Worm (Caenorhabditis elegans): ENCODE measurements around the gene R166.2.
A peak's percentile ranks its signal among the peaks of the same experiment; 100 is the strongest.

The R166.2 gene

DNA sequence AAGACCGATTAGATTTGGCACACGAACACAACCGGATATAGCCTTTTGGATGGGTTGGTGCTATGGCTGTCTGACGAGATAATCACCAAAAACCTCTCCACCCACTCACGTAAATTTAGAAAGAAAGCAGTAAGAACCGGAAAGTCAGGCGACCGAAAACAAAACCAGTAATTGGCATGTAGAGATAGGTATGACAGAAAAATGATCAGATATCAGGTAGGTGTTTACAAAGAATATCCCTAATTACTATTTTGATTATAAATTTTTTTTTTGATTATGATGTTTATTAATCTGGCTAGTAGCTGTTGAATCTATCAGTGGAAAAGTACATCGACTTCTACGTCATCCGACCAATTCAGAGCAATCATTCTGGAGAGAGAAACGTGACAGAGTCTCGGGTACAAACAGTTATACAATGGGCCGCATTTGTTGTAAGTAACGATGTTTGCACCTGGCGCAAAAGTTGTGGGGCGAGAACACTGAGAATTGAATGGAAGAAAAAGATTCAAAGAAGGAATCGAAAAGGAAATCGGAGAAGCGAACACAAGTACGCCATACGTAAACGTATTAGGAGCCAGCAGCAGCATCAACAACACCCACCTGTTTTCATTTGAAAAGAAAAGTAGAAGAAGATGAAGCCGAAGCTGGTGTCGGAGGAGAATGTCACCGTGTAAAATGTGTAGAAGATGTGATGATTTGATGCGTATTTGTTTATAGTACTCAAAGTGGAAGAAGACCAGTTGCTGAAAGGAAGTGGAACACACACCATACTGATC, 13.6 kb upstream of the R166.2 start (continued):
- TF ChIP-seq lin-1 (GFP tag; IDR thresholded peaks at IDR 0.05) (no peak), F10B5.3 (tag; optimal IDR thresholded peaks at IDR 0.05) (no peak), hlh-30 (tag; optimal IDR thresholded peaks at IDR 0.05; ENCODE audit: insufficient read depth) (peak; percentile 14), nhr-76 (tag; optimal IDR thresholded peaks at IDR 0.05) (no peak), zip-11 (GFP tag; IDR thresholded peaks at IDR 0.05) (no peak), nhr-25 (tag; optimal IDR thresholded peaks at IDR 0.05; ENCODE audit: borderline replicate concordance, insufficient read depth) (no peak), ceh-32 (tag; optimal IDR thresholded peaks at IDR 0.05; ENCODE audit: poor library complexity) (no peak), egl-27 (tag; optimal IDR thresholded peaks at IDR 0.05) (no peak), daf-12 (tag; optimal IDR thresholded peaks at IDR 0.05) (no peak), saeg-2 (GFP tag; IDR thresholded peaks at IDR 0.05) (no peak), ama-1 (optimal IDR thresholded peaks at IDR 0.05) (peak; percentile 79), set-16 (GFP tag; IDR thresholded peaks at IDR 0.05) (no peak), lin-39 (tag; optimal IDR thresholded peaks at IDR 0.05) (no peak), T20F7.1 (GFP tag; optimal IDR thresholded peaks at IDR 0.05) (no peak), ceh-28 (tag; optimal IDR thresholded peaks at IDR 0.05) (no peak)

DNA sequence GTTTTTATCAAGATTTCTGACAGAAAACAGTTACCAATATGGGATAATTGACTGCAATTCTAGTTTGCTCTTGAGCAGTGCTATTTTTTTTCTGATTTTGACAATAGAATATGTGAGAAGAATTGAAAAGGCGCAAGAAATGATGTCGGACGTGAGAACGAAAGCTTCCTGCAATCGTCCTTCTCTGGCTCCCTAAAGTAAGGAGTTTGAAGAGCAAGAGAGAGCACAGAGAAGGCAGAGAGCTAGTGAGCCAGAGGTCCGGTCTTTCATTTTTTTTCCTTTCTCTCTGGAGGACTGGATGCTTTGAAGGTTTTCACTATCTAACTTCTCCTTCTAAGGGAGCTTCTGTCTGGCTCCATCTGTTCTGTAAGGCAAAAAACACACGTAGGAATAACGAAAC, 12.7 kb upstream of the R166.2 start:
- TF ChIP-seq lsy-2 (tag; optimal IDR thresholded peaks at IDR 0.05) (peak in 1 of 2 experiments; percentile 27), aha-1 (tag) (peak; percentile 98), lin-15B (tag; optimal IDR thresholded peaks at IDR 0.05) (no peak), nhr-76 (tag; optimal IDR thresholded peaks at IDR 0.05) (no peak), daf-16 (GFP tag; optimal IDR thresholded peaks at IDR 0.05) (no peak), daf-16 (tag; optimal IDR thresholded peaks at IDR 0.05) (peak; percentile 16), mdt-29 (GFP tag; IDR thresholded peaks at IDR 0.05) (0 out of 2 replicates have a peak, but pooled peaks have one; percentile 36), set-16 (GFP tag; IDR thresholded peaks at IDR 0.05) (peak; percentile 37; the same call in 1 of the 2 replicates), unc-62 (GFP tag; optimal IDR thresholded peaks at IDR 0.05 in 1 of 2) (peak in 1 of 2 experiments; percentile 84), unc-62 (tag; optimal IDR thresholded peaks at IDR 0.05) (no peak), ama-1 (optimal IDR thresholded peaks at IDR 0.05) (peak; percentile 73), snpc-1.2 (GFP tag; IDR thresholded peaks at IDR 0.05) (0 out of 2 replicates have a peak, but pooled peaks have one; percentile 7)

DNA sequence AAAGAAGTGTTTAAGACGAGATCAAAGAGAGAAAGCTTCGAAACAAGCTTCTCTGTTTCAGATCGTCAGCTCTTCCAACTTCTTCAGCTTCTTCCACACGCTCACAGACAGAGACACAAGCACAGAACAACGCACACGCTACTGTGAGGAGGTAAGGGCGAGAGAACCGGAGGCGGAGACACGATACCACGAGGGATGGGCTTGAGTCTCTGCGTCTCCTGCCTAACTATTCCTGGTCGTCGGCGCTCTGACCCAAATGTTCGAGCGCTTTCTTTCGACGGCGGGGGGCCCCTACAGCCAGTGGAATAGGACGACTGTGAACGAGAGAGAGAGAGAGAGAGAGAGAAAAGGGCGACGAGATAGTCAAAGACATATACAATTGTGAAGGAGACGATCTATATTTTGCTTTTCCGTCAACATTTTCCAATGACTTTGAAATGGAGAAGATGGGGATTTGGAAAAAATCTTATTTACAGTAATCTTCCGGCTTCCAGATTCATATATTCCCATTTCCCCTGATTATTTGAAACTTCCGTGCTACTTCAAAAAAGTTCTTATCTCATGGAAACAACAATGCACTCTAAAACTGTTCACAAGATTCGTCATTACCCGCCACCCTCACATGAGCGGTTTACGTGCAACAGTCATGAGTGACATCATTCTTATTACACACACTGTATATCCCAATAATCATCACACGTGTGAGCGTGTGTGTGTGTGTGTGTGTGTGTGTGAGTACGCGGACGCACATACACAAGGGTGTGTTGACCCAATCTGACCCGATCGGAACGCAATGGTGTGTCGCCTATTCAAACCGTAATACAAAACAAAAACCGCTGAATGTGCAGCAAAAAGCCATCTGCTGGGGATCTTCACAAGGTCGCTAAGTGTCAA, 11.6 kb upstream of the R166.2 start:
- TF ChIP-seq nhr-6 (tag; optimal IDR thresholded peaks at IDR 0.05) (peak; percentile 57), dmd-9 (GFP tag; IDR thresholded peaks at IDR 0.05) (0 out of 2 replicates have a peak, but pooled peaks have one; percentile 59), ceh-62 (tag; optimal IDR thresholded peaks at IDR 0.05) (no peak), duxl-1 (tag; optimal IDR thresholded peaks at IDR 0.05; ENCODE audit: poor library complexity) (peak; percentile 4), mdl-1 (tag; optimal IDR thresholded peaks at IDR 0.05) (peak; percentile 89 to 95), hif-1 (tag; optimal IDR thresholded peaks at IDR 0.05) (peak; percentile 36 to 92), tag-97 (GFP tag; IDR thresholded peaks at IDR 0.05) (no peak), dve-1 (tag; optimal IDR thresholded peaks at IDR 0.05; ENCODE audit: insufficient read depth) (peak; percentile 71), zip-11 (GFP tag; IDR thresholded peaks at IDR 0.05) (no peak), mes-2 (tag; optimal IDR thresholded peaks at IDR 0.05; ENCODE audit: poor library complexity, severe bottlenecking) (peak; percentile 78), gei-8 (GFP tag; optimal IDR thresholded peaks at IDR 0.05) (no peak), daf-8 (GFP tag; IDR thresholded peaks at IDR 0.05) (no peak), ceh-32 (tag; optimal IDR thresholded peaks at IDR 0.05; ENCODE audit: poor library complexity) (no peak), nhr-25 (tag; optimal IDR thresholded peaks at IDR 0.05; ENCODE audit: borderline replicate concordance, insufficient read depth) (peak; percentile 51), lin-15B (tag; optimal IDR thresholded peaks at IDR 0.05) (no peak), lir-3 (tag; optimal IDR thresholded peaks at IDR 0.05) (no peak), Y48G9A.11 (GFP tag; IDR thresholded peaks at IDR 0.05) (no peak), dmd-6 (GFP tag; IDR thresholded peaks at IDR 0.05) (peak; percentile 76), zfp-3 (GFP tag; conservative IDR thresholded peaks at IDR 0.05) (peak; percentile 84), php-3 (GFP tag; IDR thresholded peaks at IDR 0.05) (peak; percentile 43; the same call in 1 of the 2 replicates), attf-4 (tag; optimal IDR thresholded peaks at IDR 0.05) (no peak), F10B5.3 (tag; optimal IDR thresholded peaks at IDR 0.05) (no peak), ztf-7 (tag; optimal IDR thresholded peaks at IDR 0.05) (peak; percentile 34), ceh-28 (tag; optimal IDR thresholded peaks at IDR 0.05) (no peak), daf-12 (tag; optimal IDR thresholded peaks at IDR 0.05) (no peak), lin-29 (GFP tag; IDR thresholded peaks at IDR 0.05) (no peak)
